Fruit fly (Drosophila melanogaster) whole organism: ENCODE data around the gene CG16824.

Source experiments
- CG8478 ChIP-seq: fragments of >200 bp; optimal IDR thresholded peaks from 2 replicates; lab custom pipeline; 2018; ENCODE audit warnings: inconsistent platforms
- Dll ChIP-seq: fragments of >200 bp; optimal IDR thresholded peaks from 2 replicates; lab custom pipeline; 2017
- pan ChIP-seq: fragments of >200 bp; optimal IDR thresholded peaks from 2 replicates; lab custom pipeline; 2017
- psq ChIP-seq: fragments of >200 bp; optimal IDR thresholded peaks from 2 replicates; lab custom pipeline; 2017

dm6 chr2L:13265776-13266175 is 27.0 kb upstream of the CG16824 start, which contains the start of gene CG31848:
- TF ChIP-seq CG8478 (lab: Kevin White, UChicago), result no peak
- no peak for TF ChIP-seq psq
- no peak for TF ChIP-seq Dll
- no peak for TF ChIP-seq pan (lab: Kevin White, UChicago)
